Fruit fly (Drosophila melanogaster): ENCODE data around the gene Fum2.

Fum2 gene

dm6 chrX:6698248-6698812 is 16.8 kb downstream of the Fum2 start, which contains the start of gene CG14440:
Gene CG14440, minus strand, starts transcription at chrX:6698567.
- TF ChIP-seq CTCF (optimal IDR thresholded peaks at IDR 0.05) (no peak), CG8478 (optimal IDR thresholded peaks at IDR 0.05) (no peak)

dm6 chrX:6699255-6699885 is 17.8 kb downstream of the Fum2 start, which contains the start of gene CG14441:
Gene CG14441, plus strand, starts transcription at chrX:6699508.
- no peak for TF ChIP-seq CG8478 (optimal IDR thresholded peaks at IDR 0.05)

dm6 chrX:6700263-6700989 is 18.9 kb downstream of the Fum2 start:
- TF ChIP-seq CTCF (optimal IDR thresholded peaks at IDR 0.05) (no peak), CG8478 (optimal IDR thresholded peaks at IDR 0.05) (no peak)

dm6 chrX:6700990-6701530 is 19.5 kb downstream of the Fum2 start:
- TF ChIP-seq CTCF (optimal IDR thresholded peaks at IDR 0.05) (no peak), CG8478 (optimal IDR thresholded peaks at IDR 0.05) (no peak)

- TF ChIP-seq CG8478 (optimal IDR thresholded peaks at IDR 0.05) (no peak), CTCF (optimal IDR thresholded peaks at IDR 0.05) (no peak)
These were observed 20.5 kb downstream of the Fum2 start for dm6 chrX:6702028-6702433.

dm6 chrX:6702591-6702990 is 21.0 kb downstream of the Fum2 start:
- TF ChIP-seq CG8478 (optimal IDR thresholded peaks at IDR 0.05) (no peak), CTCF (optimal IDR thresholded peaks at IDR 0.05) (no peak)

dm6 chrX:6703237-6703636 is 21.7 kb downstream of the Fum2 start:
- TF ChIP-seq CTCF (optimal IDR thresholded peaks at IDR 0.05) = no peak
- no peak for TF ChIP-seq CG8478 (optimal IDR thresholded peaks at IDR 0.05)

dm6 chrX:6703957-6704356 is 22.4 kb downstream of the Fum2 start:
- no peak for TF ChIP-seq CG8478 (optimal IDR thresholded peaks at IDR 0.05)

- TF ChIP-seq CG8478 (optimal IDR thresholded peaks at IDR 0.05) (no peak), CTCF (optimal IDR thresholded peaks at IDR 0.05) (no peak)
These were observed 23.7 kb downstream of the Fum2 start for dm6 chrX:6705059-6705802.

- TF ChIP-seq CTCF (optimal IDR thresholded peaks at IDR 0.05) (no peak), CG8478 (optimal IDR thresholded peaks at IDR 0.05) (no peak)
These were observed 24.3 kb downstream of the Fum2 start for dm6 chrX:6705890-6706289.

dm6 chrX:6706570-6707306 is 25.2 kb downstream of the Fum2 start:
- TF ChIP-seq CG8478 (optimal IDR thresholded peaks at IDR 0.05) = no peak
- no peak for TF ChIP-seq CTCF (optimal IDR thresholded peaks at IDR 0.05)

dm6 chrX:6708138-6708537 is 26.6 kb downstream of the Fum2 start:
- TF ChIP-seq CTCF (optimal IDR thresholded peaks at IDR 0.05) (no peak), CG8478 (optimal IDR thresholded peaks at IDR 0.05) (no peak)

- TF ChIP-seq CG8478 (optimal IDR thresholded peaks at IDR 0.05) = no peak
- TF ChIP-seq CTCF (optimal IDR thresholded peaks at IDR 0.05) = no peak
These were observed 27.1 kb downstream of the Fum2 start for dm6 chrX:6708580-6709199.

Data from S2 (cell line).